Worm (Caenorhabditis elegans) whole organism, L4/young adult: ENCODE results near the gene prp-8.

ENCODE experiments used
- W03F9.2 ChIP-seq: fragments of 150-350 bp; optimal IDR thresholded peaks from 2 replicates; lab custom pipeline; 2014; ENCODE audit warnings: missing biosample characterization, missing genetic modification characterization
- dao-5 ChIP-seq: sonication (generic microtip); optimal IDR thresholded peaks from 2 replicates; lab custom pipeline; 2016; ENCODE audit warnings: missing genotype, missing genetic modification characterization, moderate library complexity, missing compliant biosample characterization
- him-1 ChIP-seq: sonication (generic microtip); optimal IDR thresholded peaks from 2 replicates; lab custom pipeline; 2016; ENCODE audit warnings: missing genotype, missing genetic modification reagents, missing genetic modification characterization, missing compliant biosample characterization

The prp-8 gene

ce11 chrIII:8181581-8181980 is 17.4 kb downstream of the prp-8 start, which contains the start of gene spc-2:
Gene spc-2, plus strand, starts transcription at chrIII:8181881.
- no peak for TF ChIP-seq W03F9.2 (tag; lab: Kevin White, UChicago)
- TF ChIP-seq him-1 (tag; lab: Kevin White, UChicago) = no peak
- no peak for TF ChIP-seq dao-5

ce11 chrIII:8182573-8182972 is 18.4 kb downstream of the prp-8 start:
- TF ChIP-seq him-1 (tag; lab: Kevin White, UChicago) (no peak), W03F9.2 (tag; lab: Kevin White, UChicago) (no peak), dao-5 (no peak)

DNA sequence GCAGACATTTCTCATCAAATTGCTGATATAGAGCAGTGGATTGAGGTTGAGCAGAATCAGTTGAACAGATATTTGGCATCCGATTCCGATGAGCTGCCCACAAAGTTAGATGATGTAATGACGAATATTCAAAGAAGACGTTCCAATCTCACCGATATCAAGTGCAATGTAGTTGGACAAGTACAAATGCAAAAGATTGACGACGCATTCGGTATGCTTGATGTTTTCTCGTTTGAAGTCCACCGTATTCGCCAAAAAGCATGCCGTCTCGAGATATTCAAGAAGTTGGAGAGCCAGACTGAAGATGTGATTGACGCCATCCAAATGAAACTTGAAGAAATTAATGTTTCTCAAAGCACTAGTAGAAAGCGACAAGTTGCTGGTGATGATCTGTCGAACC is 21.0 kb downstream of the prp-8 start:
- TF ChIP-seq dao-5 (no peak), him-1 (tag; lab: Kevin White, UChicago) (no peak), W03F9.2 (tag; lab: Kevin White, UChicago) (no peak)

DNA sequence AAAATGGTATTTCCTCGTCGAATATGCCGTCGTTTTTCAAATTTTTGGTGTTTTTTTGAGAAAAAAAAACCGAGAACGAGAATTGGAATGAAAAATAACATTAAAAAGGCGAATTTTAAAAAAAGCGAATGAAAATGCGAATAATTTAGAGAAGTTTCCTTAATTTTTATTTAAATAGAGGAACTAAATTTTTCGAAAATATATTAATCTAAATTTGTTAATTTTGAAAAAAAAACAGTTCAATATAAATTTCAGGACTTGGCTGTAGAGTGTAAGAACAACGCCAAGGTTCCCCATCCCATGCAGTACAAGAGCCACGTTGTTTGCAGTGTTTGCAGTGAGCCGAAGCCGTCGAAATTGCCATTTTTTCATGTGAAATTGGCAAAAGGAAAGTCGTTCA is 26.3 kb downstream of the prp-8 start, which contains the start of gene C50C3.19:
TSS of gene C50C3.19 (plus strand) at position 301 of the 400 bp plus-strand sequence.
- TF ChIP-seq W03F9.2 (tag; lab: Kevin White, UChicago) (no peak), him-1 (tag; lab: Kevin White, UChicago) (no peak), dao-5 (no peak)

ce11 chrIII:8191695-8192094 is 27.5 kb downstream of the prp-8 start, which contains the start of gene C50C3.1:
Gene C50C3.1, plus strand, starts transcription at chrIII:8191995.
- TF ChIP-seq dao-5 (no peak), W03F9.2 (tag; lab: Kevin White, UChicago) (no peak), him-1 (tag; lab: Kevin White, UChicago) (no peak)

DNA sequence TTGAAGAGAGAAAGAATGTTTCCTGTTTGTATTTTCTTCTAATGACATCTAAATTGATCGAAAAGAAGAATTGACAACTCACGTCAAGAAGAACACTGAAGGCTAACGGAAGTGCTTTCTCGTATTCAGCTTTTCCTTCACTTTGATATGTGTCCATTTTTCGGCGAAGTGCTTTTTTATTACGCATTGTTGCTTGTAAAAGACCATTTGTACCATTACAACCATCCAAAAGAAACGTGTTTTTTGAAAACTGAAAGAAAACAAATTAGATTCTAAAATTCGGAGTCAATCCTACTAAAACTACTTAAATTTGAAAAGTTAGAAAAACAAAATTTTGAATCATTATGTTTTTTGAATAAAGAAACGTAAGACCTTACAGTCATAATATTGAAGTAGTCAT is 34.9 kb downstream of the prp-8 start:
- TF ChIP-seq W03F9.2 (tag; lab: Kevin White, UChicago) (no peak), dao-5 (no peak), him-1 (tag; lab: Kevin White, UChicago) (no peak)

DNA sequence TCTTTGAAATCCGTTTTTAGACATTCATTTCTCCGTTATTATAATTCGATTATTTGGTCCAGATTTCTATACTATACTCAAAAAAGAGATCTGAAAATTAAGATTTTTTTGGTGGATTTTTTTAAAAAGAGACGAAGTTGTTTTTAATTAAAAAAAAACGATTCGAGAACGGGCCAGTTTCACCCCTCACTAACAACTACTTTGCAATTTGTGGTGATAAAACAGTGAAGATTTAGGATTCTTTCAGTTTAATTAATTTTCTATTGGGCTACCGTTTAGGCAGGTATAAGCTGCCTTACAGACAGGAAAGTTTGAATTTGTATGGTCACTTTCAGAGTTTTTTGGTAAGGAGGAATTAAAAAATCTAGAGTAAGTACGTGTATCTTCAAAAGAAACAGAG is 36.9 kb downstream of the prp-8 start, which contains the start of gene unc-36:
TSS of gene unc-36 (minus strand) at position 101 of the 400 bp plus-strand sequence.
- TF ChIP-seq him-1 (tag; lab: Kevin White, UChicago) (no peak), W03F9.2 (tag; lab: Kevin White, UChicago) (no peak), dao-5 (no peak)

DNA sequence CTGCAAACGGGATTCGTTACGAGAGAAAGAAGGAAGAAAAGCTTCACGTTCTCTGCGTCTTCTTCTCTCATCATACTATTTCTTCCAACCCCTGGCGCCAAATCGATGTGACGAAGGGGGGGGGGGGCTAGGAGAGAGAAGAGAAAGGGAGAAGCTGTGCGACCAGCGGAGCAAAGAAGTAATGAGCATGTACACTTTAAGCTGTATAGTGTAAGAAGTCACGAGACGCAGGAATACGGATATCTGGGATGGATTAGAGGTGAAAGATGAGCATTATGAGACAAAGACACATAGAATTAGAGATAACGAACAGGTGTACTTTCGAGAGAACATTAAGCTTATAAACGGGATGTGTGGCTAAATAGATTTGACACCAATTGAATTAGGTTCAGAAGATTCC is 37.6 kb downstream of the prp-8 start:
- TF ChIP-seq him-1 (tag; lab: Kevin White, UChicago) (peak; percentile 42), W03F9.2 (tag; lab: Kevin White, UChicago) (peak; percentile 25), dao-5 (no peak)

- TF ChIP-seq W03F9.2 (tag; lab: Kevin White, UChicago) (no peak), dao-5 (no peak), him-1 (tag; lab: Kevin White, UChicago) (no peak)
Measured at ce11 chrIII:8202754-8203153, 38.6 kb downstream of the prp-8 start, which contains the start of gene snb-5. Gene snb-5, plus strand, starts transcription at chrIII:8203054.

ce11 chrIII:8209775-8210174 is 45.6 kb downstream of the prp-8 start, which contains the start of gene C30A5.10:
Gene C30A5.10, minus strand, starts transcription at chrIII:8209875.
- TF ChIP-seq dao-5 (no peak), W03F9.2 (tag; lab: Kevin White, UChicago) (no peak), him-1 (tag; lab: Kevin White, UChicago) (no peak)

DNA sequence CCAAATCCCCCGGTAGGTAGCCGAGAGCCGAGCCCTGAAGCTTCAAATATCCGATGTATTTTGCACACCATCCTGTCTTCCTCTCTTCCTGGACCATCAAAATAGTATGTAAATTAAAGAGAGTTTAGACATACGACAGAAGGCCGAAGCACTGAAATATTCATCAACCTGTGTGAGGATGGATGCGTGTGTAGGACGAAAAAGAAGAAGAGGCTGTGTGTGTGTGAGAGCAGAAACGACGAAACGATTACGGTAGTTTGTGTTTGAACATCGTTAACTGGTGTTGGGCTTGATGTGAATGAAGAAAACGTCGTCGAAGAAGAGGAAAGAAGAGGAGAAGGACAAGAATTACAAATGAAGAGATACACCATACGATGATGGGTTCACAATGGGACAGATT is 47.4 kb downstream of the prp-8 start:
- TF ChIP-seq dao-5 = no peak
- TF ChIP-seq W03F9.2 (tag; lab: Kevin White, UChicago) = no peak
- TF ChIP-seq him-1 (tag; lab: Kevin White, UChicago) = no peak

DNA sequence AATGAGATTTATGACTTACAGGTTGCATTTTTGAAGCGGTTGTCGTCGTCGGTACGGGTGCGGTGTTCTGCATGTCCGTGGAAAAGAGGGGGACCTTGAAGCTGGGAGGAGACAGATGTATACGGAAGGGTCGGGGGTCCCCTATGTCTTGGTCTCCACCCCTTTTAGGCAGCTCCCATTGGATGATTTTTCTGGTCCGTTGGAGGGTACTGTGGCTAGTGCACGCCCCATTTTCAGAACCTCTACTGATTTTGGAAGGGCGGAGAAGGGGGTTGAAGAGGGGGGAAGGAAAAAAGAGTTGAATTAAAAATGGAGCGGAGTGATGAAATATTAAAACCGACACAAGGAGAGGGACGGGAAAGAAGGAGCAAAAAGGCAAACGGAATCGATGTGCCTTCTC is 52.1 kb downstream of the prp-8 start, which contains the start of gene unc-86:
TSS of gene unc-86 (minus strand) at position 113 of the 400 bp plus-strand sequence.
- TF ChIP-seq him-1 (tag; lab: Kevin White, UChicago) (no peak), dao-5 (no peak), W03F9.2 (tag; lab: Kevin White, UChicago) (no peak)

- no peak for TF ChIP-seq W03F9.2 (tag; lab: Kevin White, UChicago)
- TF ChIP-seq dao-5 = no peak
Measured at ce11 chrIII:8217919-8218318, 53.7 kb downstream of the prp-8 start, which contains the start of gene C30A5.16. Gene C30A5.16, plus strand, starts transcription at chrIII:8218219.

DNA sequence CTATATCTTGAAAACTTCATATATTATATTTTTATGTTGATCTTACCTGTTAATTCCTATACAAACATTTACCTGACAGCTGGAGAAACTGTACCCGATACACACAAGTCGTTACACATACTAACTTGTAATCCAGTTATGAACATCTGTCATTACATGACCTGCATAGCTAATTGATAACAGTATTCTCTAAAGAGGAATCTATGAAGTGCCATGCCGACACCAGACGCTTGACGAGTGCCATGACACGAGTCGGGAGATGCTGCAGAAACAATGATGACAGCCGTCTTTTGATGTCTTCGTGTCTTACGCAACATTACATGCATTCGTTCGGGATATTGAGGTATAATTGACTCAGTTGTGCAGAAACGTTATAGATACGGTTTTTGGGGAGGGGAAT is 55.9 kb downstream of the prp-8 start:
- TF ChIP-seq him-1 (tag; lab: Kevin White, UChicago) = no peak
- no peak for TF ChIP-seq dao-5
- TF ChIP-seq W03F9.2 (tag; lab: Kevin White, UChicago) = no peak
